Worm (Caenorhabditis elegans) whole organism, L1 larva: Measurements from ENCODE around the gene uncp-18.

ENCODE experiments used
- C04F5.9 ChIP-seq: sonication (generic microtip); optimal IDR thresholded peaks from 2 replicates; lab custom pipeline; 2016; ENCODE audit warnings: missing genetic modification characterization, missing compliant biosample characterization
- F16B12.6 ChIP-seq: fragments of 150-350 bp; optimal IDR thresholded peaks from 2 replicates; lab custom pipeline; 2014; ENCODE audit warnings: missing biosample characterization, missing genetic modification characterization
- Y116A8C.19 ChIP-seq: sonication (generic microtip); optimal IDR thresholded peaks from 2 replicates; lab custom pipeline; 2016; ENCODE audit warnings: missing compliant biosample characterization, missing genetic modification characterization, borderline replicate concordance
- blmp-1 ChIP-seq: fragments of 150-350 bp; optimal IDR thresholded peaks from 2 replicates; lab custom pipeline; 2014; ENCODE audit warnings: missing biosample characterization, missing genetic modification characterization
- ceh-8 ChIP-seq: fragments of 200-800 bp; sonication (Bioruptor generic); optimal IDR thresholded peaks from 2 replicates; lab custom pipeline; 2018; ENCODE audit warnings: mild to moderate bottlenecking, missing genetic modification characterization, moderate library complexity, missing compliant biosample characterization
- ceh-82 ChIP-seq, 3 experiments: fragments of 150-350 bp in 1 of 3; sonication (generic microtip) in 2 of 3; optimal IDR thresholded peaks; 2 replicates each; lab custom pipeline; 2014 to 2017; ENCODE audit warnings: missing biosample characterization in 3 of 3, missing genetic modification characterization in 3 of 3
- dpl-1 ChIP-seq, 3 experiments: fragments of 150-350 bp in 2 of 3; sonication (generic microtip) in 1 of 3; optimal IDR thresholded peaks; 2 replicates each; lab custom pipeline; 2014 to 2017; ENCODE audit warnings: missing biosample characterization in 3 of 3, missing genetic modification characterization in 3 of 3, missing genetic modification reagents in 3 of 3
- dsc-1 ChIP-seq: sonication (generic microtip); optimal IDR thresholded peaks from 2 replicates; lab custom pipeline; 2016; ENCODE audit warnings: mild to moderate bottlenecking, missing genetic modification characterization, missing compliant biosample characterization
- efl-1 ChIP-seq, 4 experiments: fragments of 150-350 bp; optimal IDR thresholded peaks in 3 of 4; peaks in 1 of 4; 1 replicate in 1 of 4; 2 replicates in 3 of 4; lab custom pipeline; 2014; ENCODE audit warnings: missing biosample characterization in 2 of 4, missing genetic modification characterization in 2 of 4, missing genetic modification reagents in 2 of 4
- efl-3 ChIP-seq: fragments of 200-800 bp; sonication (Bioruptor generic); optimal IDR thresholded peaks from 2 replicates; lab custom pipeline; 2018; ENCODE audit warnings: mild to moderate bottlenecking, missing genetic modification characterization, missing compliant biosample characterization
- egl-27 ChIP-seq, 2 experiments: fragments of 150-350 bp in 1 of 2; sonication (generic microtip); optimal IDR thresholded peaks; 3 replicates each; lab custom pipeline; 2017 to 2018; ENCODE audit warnings: missing biosample characterization in 2 of 2, missing genetic modification characterization in 2 of 2, missing genetic modification reagents in 2 of 2
- elt-3 ChIP-seq, 6 experiments: fragments of 150-350 bp in 1 of 6; sonication (generic microtip); optimal IDR thresholded peaks; 2 replicates each; lab custom pipeline; 2017 to 2018; ENCODE audit warnings: missing biosample characterization in 6 of 6, missing genetic modification characterization in 6 of 6, inconsistent platforms in 1 of 6
- fkh-4 ChIP-seq: sonication (generic microtip); optimal IDR thresholded peaks from 2 replicates; lab custom pipeline; 2016; ENCODE audit warnings: missing compliant biosample characterization, missing genetic modification characterization, borderline replicate concordance
- fkh-8 ChIP-seq: sonication (generic microtip); optimal IDR thresholded peaks from 2 replicates; lab custom pipeline; 2016; ENCODE audit warnings: mild to moderate bottlenecking, missing genetic modification characterization, missing compliant biosample characterization
- fos-1 ChIP-seq: fragments of 150-350 bp; optimal IDR thresholded peaks from 2 replicates; lab custom pipeline; 2014; ENCODE audit warnings: missing biosample characterization, missing genetic modification characterization
- hlh-17 ChIP-seq: fragments of 200-800 bp; sonication (Bioruptor generic); optimal IDR thresholded peaks from 2 replicates; lab custom pipeline; 2018; ENCODE audit warnings: missing genetic modification characterization, mild to moderate bottlenecking, missing compliant biosample characterization, moderate library complexity, borderline replicate concordance
- jun-1 ChIP-seq: fragments of 150-350 bp; optimal IDR thresholded peaks from 2 replicates; lab custom pipeline; 2014; ENCODE audit warnings: missing biosample characterization, missing genetic modification reagents, missing genetic modification characterization
- lin-14 ChIP-seq: fragments of 200-800 bp; sonication (Bioruptor generic); optimal IDR thresholded peaks from 2 replicates; lab custom pipeline; 2018; ENCODE audit warnings: mild to moderate bottlenecking, missing genetic modification characterization, moderate library complexity, missing compliant biosample characterization
- lin-39 ChIP-seq: fragments of 150-350 bp; optimal IDR thresholded peaks from 2 replicates; lab custom pipeline; 2014; ENCODE audit warnings: missing biosample characterization, missing genetic modification reagents, missing genetic modification characterization
- lir-3 ChIP-seq: sonication (generic microtip); optimal IDR thresholded peaks from 2 replicates; lab custom pipeline; 2016; ENCODE audit warnings: mild to moderate bottlenecking, missing genetic modification characterization, moderate library complexity, missing compliant biosample characterization; ENCODE audit not compliant: poor library complexity
- lsy-2 ChIP-seq, 2 experiments: fragments of 150-350 bp; optimal IDR thresholded peaks; 2 replicates each; lab custom pipeline; 2014; ENCODE audit warnings: missing biosample characterization in 2 of 2, missing genetic modification characterization in 2 of 2
- mdl-1 ChIP-seq, 2 experiments: fragments of 150-350 bp; optimal IDR thresholded peaks; 2 replicates each; lab custom pipeline; 2014 to 2017; ENCODE audit warnings: missing biosample characterization in 2 of 2, missing genetic modification characterization in 2 of 2, inconsistent platforms in 1 of 2
- mef-2 ChIP-seq: fragments of 150-350 bp; optimal IDR thresholded peaks from 2 replicates; lab custom pipeline; 2014; ENCODE audit warnings: missing biosample characterization, missing genetic modification characterization
- mep-1 ChIP-seq: fragments of 150-350 bp; optimal IDR thresholded peaks from 2 replicates; lab custom pipeline; 2014; ENCODE audit warnings: missing biosample characterization, missing genetic modification characterization
- nhr-11 ChIP-seq: fragments of 150-350 bp; optimal IDR thresholded peaks from 2 replicates; lab custom pipeline; 2014; ENCODE audit warnings: missing biosample characterization, missing genetic modification characterization
- nhr-12 ChIP-seq: sonication (generic microtip); optimal IDR thresholded peaks from 2 replicates; lab custom pipeline; 2017; ENCODE audit warnings: missing biosample characterization, missing genetic modification characterization
- nhr-19 ChIP-seq: fragments of 200-800 bp; sonication (Bioruptor generic); conservative IDR thresholded peaks from 2 replicates; pipeline ENCODE4 v1.3.6; 2022; ENCODE audit warnings: missing genetic modification characterization, missing compliant biosample characterization
- nhr-20 ChIP-seq: sonication (generic microtip); optimal IDR thresholded peaks from 2 replicates; lab custom pipeline; 2016; ENCODE audit warnings: mild to moderate bottlenecking, missing genetic modification characterization, missing compliant biosample characterization
- nhr-237 ChIP-seq: fragments of 150-350 bp; optimal IDR thresholded peaks from 2 replicates; lab custom pipeline; 2014; ENCODE audit warnings: missing biosample characterization, missing genetic modification characterization
- nhr-28 ChIP-seq: fragments of 150-350 bp; optimal IDR thresholded peaks from 2 replicates; lab custom pipeline; 2014; ENCODE audit warnings: missing biosample characterization, missing genetic modification characterization
- nhr-71 ChIP-seq: sonication (generic microtip); optimal IDR thresholded peaks from 2 replicates; lab custom pipeline; 2016; ENCODE audit warnings: mild to moderate bottlenecking, missing genetic modification characterization, moderate library complexity, missing compliant biosample characterization
- nhr-77 ChIP-seq: fragments of 150-350 bp; optimal IDR thresholded peaks from 2 replicates; lab custom pipeline; 2014; ENCODE audit warnings: missing biosample characterization, missing genetic modification characterization
- nhr-85 ChIP-seq: sonication (generic microtip); peaks from one replicate; lab custom pipeline; 2016; ENCODE audit warnings: missing genetic modification characterization, inconsistent platforms, missing compliant biosample characterization
- pax-3 ChIP-seq: fragments of 200-800 bp; sonication (Bioruptor generic); optimal IDR thresholded peaks from 2 replicates; lab custom pipeline; 2018; ENCODE audit warnings: mild to moderate bottlenecking, missing genetic modification characterization, moderate library complexity, missing compliant biosample characterization
- rnt-1 ChIP-seq: sonication (generic microtip); optimal IDR thresholded peaks from 2 replicates; lab custom pipeline; 2016; ENCODE audit warnings: mild to moderate bottlenecking, missing genetic modification characterization, moderate library complexity, missing compliant biosample characterization
- snpc-4 ChIP-seq: fragments of 150-350 bp; optimal IDR thresholded peaks from 2 replicates; lab custom pipeline; 2014; ENCODE audit warnings: missing biosample characterization, missing genetic modification characterization
- snu-23 ChIP-seq: sonication (generic microtip); optimal IDR thresholded peaks from 2 replicates; lab custom pipeline; 2016; ENCODE audit warnings: missing genetic modification characterization, missing compliant biosample characterization
- sox-4 ChIP-seq: sonication (generic microtip); optimal IDR thresholded peaks from 2 replicates; lab custom pipeline; 2016; ENCODE audit warnings: missing genetic modification characterization, missing compliant biosample characterization
- swsn-7 ChIP-seq: sonication (generic microtip); optimal IDR thresholded peaks from 2 replicates; lab custom pipeline; 2016; ENCODE audit warnings: missing genetic modification characterization, missing compliant biosample characterization
- tlp-1 ChIP-seq: fragments of 150-350 bp; optimal IDR thresholded peaks from 2 replicates; lab custom pipeline; 2014; ENCODE audit warnings: missing biosample characterization, missing genetic modification characterization
- unc-30 ChIP-seq: sonication (generic microtip); optimal IDR thresholded peaks from 2 replicates; lab custom pipeline; 2017; ENCODE audit warnings: missing biosample characterization, missing genetic modification characterization
- unc-62 ChIP-seq: fragments of 150-350 bp; optimal IDR thresholded peaks from 2 replicates; lab custom pipeline; 2014; ENCODE audit warnings: missing biosample characterization, missing genetic modification reagents, missing genetic modification characterization
- vab-15 ChIP-seq: sonication (generic microtip); optimal IDR thresholded peaks from 2 replicates; lab custom pipeline; 2017; ENCODE audit warnings: missing genotype, mild to moderate bottlenecking, missing genetic modification characterization, missing compliant biosample characterization
- xbp-1 ChIP-seq: sonication (generic microtip); optimal IDR thresholded peaks from 2 replicates; lab custom pipeline; 2016; ENCODE audit warnings: missing genetic modification characterization, missing compliant biosample characterization
- zip-4 ChIP-seq: fragments of 200-800 bp; sonication (Bioruptor generic); optimal IDR thresholded peaks from 2 replicates; lab custom pipeline; 2018; ENCODE audit warnings: mild to moderate bottlenecking, missing genetic modification characterization, moderate library complexity, missing compliant biosample characterization
- ztf-4 ChIP-seq: fragments of 150-350 bp; optimal IDR thresholded peaks from 2 replicates; lab custom pipeline; 2014; ENCODE audit warnings: missing biosample characterization, missing genetic modification characterization

Gene uncp-18

ce11 chrIV:390279-390678, at the start of gene uncp-18, which contains the start of gene ears-2 (continued):
- no peak for TF ChIP-seq nhr-28 (tag; lab: Kevin White, UChicago)
- TF ChIP-seq tlp-1 (tag; lab: Kevin White, UChicago) = no peak
- no peak for TF ChIP-seq nhr-12 (tag; lab: Kevin White, UChicago)
- peak; percentile 65 for TF ChIP-seq zip-4 (GFP tag; lab: Kevin White, UChicago)
- TF ChIP-seq rnt-1 (tag; lab: Kevin White, UChicago) = peak; percentile 97
- TF ChIP-seq unc-30 (tag; lab: Kevin White, UChicago) = no peak
- peak; percentile 95 for TF ChIP-seq swsn-7 (tag; lab: Kevin White, UChicago)
- TF ChIP-seq nhr-85 (tag; lab: Kevin White, UChicago) = peak; percentile 92
- TF ChIP-seq lir-3 (tag; lab: Kevin White, UChicago) = peak; percentile 86
- peak; percentile 86 for TF ChIP-seq fkh-8 (tag; lab: Kevin White, UChicago)
- peak; percentile 77 for TF ChIP-seq ceh-8
- TF ChIP-seq unc-62 (GFP tag; lab: Kevin White, UChicago) = no peak
- TF ChIP-seq fos-1 = peak; percentile 63
- no peak for TF ChIP-seq hlh-17 (GFP tag; lab: Kevin White, UChicago)
- peak; percentile 92 for TF ChIP-seq nhr-20
- TF ChIP-seq dsc-1 (tag; lab: Kevin White, UChicago) = peak; percentile 93
- TF ChIP-seq C04F5.9 (tag; lab: Kevin White, UChicago) = peak; percentile 73
- TF ChIP-seq pax-3 (tag; lab: Kevin White, UChicago) = peak; percentile 89
- peak; percentile 90 for TF ChIP-seq sox-4 (tag; lab: Kevin White, UChicago)
- peak; percentile 95 for TF ChIP-seq nhr-71
- peak; percentile 87 for TF ChIP-seq vab-15
- TF ChIP-seq nhr-19 = peak; percentile 90
- peak in 1 of 2 experiments; percentile 63 for TF ChIP-seq egl-27 (tag; optimal IDR thresholded peaks at IDR 0.05; lab: Kevin White, UChicago)
- TF ChIP-seq lin-14 (GFP tag; lab: Kevin White, UChicago) = peak; percentile 88
- TF ChIP-seq Y116A8C.19 (tag; lab: Kevin White, UChicago) = peak; percentile 7
- TF ChIP-seq fkh-4 (tag; lab: Kevin White, UChicago) = peak; percentile 56
- TF ChIP-seq nhr-77 = no peak
- peak; percentile 92 for TF ChIP-seq xbp-1 (tag; lab: Kevin White, UChicago)
- peak; percentile 92 for TF ChIP-seq ztf-4 (tag; lab: Kevin White, UChicago)
- TF ChIP-seq nhr-237 = peak; percentile 41
- peak; percentile 83 for TF ChIP-seq snpc-4 (tag; lab: Kevin White, UChicago)

- TF ChIP-seq efl-1 (optimal IDR thresholded peaks at IDR 0.05; lab: Kevin White, UChicago) (no peak), efl-1 (GFP tag; optimal IDR thresholded peaks at IDR 0.05 in 1 of 2; lab: Kevin White, UChicago) (peak in 1 of 2 experiments; percentile 59), ztf-4 (tag; lab: Kevin White, UChicago) (no peak)
Observed at ce11 chrIV:343279-343678, 47.1 kb upstream of the uncp-18 start.

ce11 chrIV:364983-365382, 25.4 kb upstream of the uncp-18 start:
- peak; percentile 55 for TF ChIP-seq nhr-71
- TF ChIP-seq egl-27 (tag; optimal IDR thresholded peaks at IDR 0.05; lab: Kevin White, UChicago) = no peak
- TF ChIP-seq nhr-11 (tag; lab: Kevin White, UChicago) = no peak
- TF ChIP-seq nhr-19 = 0 out of 2 replicates have a peak, but pooled peaks have one; percentile 11
- TF ChIP-seq lsy-2 (tag; optimal IDR thresholded peaks at IDR 0.05; lab: Kevin White, UChicago) = peak; percentile 3 to 26
- no peak for TF ChIP-seq jun-1 (tag; lab: Kevin White, UChicago)
- TF ChIP-seq efl-1 (optimal IDR thresholded peaks at IDR 0.05; lab: Kevin White, UChicago) = no peak
- peak in 1 of 2 experiments; percentile 77 for TF ChIP-seq efl-1 (GFP tag; optimal IDR thresholded peaks at IDR 0.05 in 1 of 2; lab: Kevin White, UChicago)
- TF ChIP-seq rnt-1 (tag; lab: Kevin White, UChicago) = peak; percentile 59
- TF ChIP-seq blmp-1 (tag; lab: Kevin White, UChicago) = no peak

ce11 chrIV:366406-366805, 24.0 kb upstream of the uncp-18 start:
- TF ChIP-seq efl-3 (GFP tag; lab: Kevin White, UChicago) (no peak), mef-2 (tag; lab: Kevin White, UChicago) (no peak), lin-14 (GFP tag; lab: Kevin White, UChicago) (peak; percentile 88), sox-4 (tag; lab: Kevin White, UChicago) (no peak), dpl-1 (GFP tag; optimal IDR thresholded peaks at IDR 0.05; lab: Kevin White, UChicago) (peak in 2 of 3 experiments; percentile 7 to 44), F16B12.6 (tag; lab: Kevin White, UChicago) (no peak), snu-23 (GFP tag; lab: Kevin White, UChicago) (peak; percentile 66), mep-1 (tag; lab: Kevin White, UChicago) (peak; percentile 64), mdl-1 (tag; optimal IDR thresholded peaks at IDR 0.05; lab: Kevin White, UChicago) (no peak), lin-39 (no peak), nhr-85 (tag; lab: Kevin White, UChicago) (peak; percentile 31), ztf-4 (tag; lab: Kevin White, UChicago) (no peak), lir-3 (tag; lab: Kevin White, UChicago) (no peak), elt-3 (tag; optimal IDR thresholded peaks at IDR 0.05; lab: Kevin White, UChicago) (peak in 1 of 6 experiments; percentile 12), unc-30 (tag; lab: Kevin White, UChicago) (no peak), ceh-82 (tag; optimal IDR thresholded peaks at IDR 0.05; lab: Kevin White, UChicago) (peak in 1 of 3 experiments; percentile 29)
